Worm (Caenorhabditis elegans) whole organism, young adult: ENCODE data around the gene cnc-2.

ENCODE experiments used
- B0019.2 ChIP-seq: fragments of 200-800 bp; sonication (Bioruptor generic); conservative IDR thresholded peaks from 2 replicates; pipeline ENCODE4 v1.3.6; 2022; ENCODE audit warnings: missing genetic modification reagents, missing genetic modification characterization, missing compliant biosample characterization
- B0336.3 ChIP-seq: fragments of 200-800 bp; sonication (Bioruptor generic); IDR thresholded peaks from 2 replicates; pipeline ENCODE4 v1.3.6; 2022; ENCODE audit warnings: missing genetic modification characterization, missing compliant biosample characterization
- F49E8.2 ChIP-seq: sonication (generic microtip); optimal IDR thresholded peaks from 3 replicates; lab custom pipeline; 2017; ENCODE audit warnings: missing genetic modification characterization, mild to moderate bottlenecking, missing compliant biosample characterization, antibody characterized with exemption, moderate library complexity; ENCODE audit not compliant: insufficient read depth
- F52B5.7 ChIP-seq: sonication (generic microtip); optimal IDR thresholded peaks from 2 replicates; lab custom pipeline; 2016; ENCODE audit warnings: mild to moderate bottlenecking, missing genetic modification characterization, missing compliant biosample characterization
- F57A8.1 ChIP-seq: fragments of 200-800 bp; sonication (Bioruptor generic); optimal IDR thresholded peaks from 2 replicates; lab custom pipeline; 2018; ENCODE audit warnings: mild to moderate bottlenecking, missing genetic modification characterization, moderate library complexity, missing compliant biosample characterization
- K11D2.4 ChIP-seq: fragments of 200-800 bp; sonication (Bioruptor generic); IDR thresholded peaks from 2 replicates; pipeline ENCODE4 v1.3.6; 2022; ENCODE audit warnings: missing genetic modification reagents, missing genetic modification characterization, missing compliant biosample characterization
- Y53F4B.3 ChIP-seq: fragments of 200-800 bp; sonication (Bioruptor generic); IDR thresholded peaks from 2 replicates; pipeline ENCODE4 v1.3.6; 2022; ENCODE audit warnings: missing genetic modification reagents, missing genetic modification characterization, missing compliant biosample characterization
- Y56A3A.18 ChIP-seq: fragments of 200-800 bp; sonication (Bioruptor generic); IDR thresholded peaks from 2 replicates; pipeline ENCODE4 v1.3.6; 2022; ENCODE audit warnings: missing genetic modification reagents, missing genetic modification characterization, missing compliant biosample characterization
- aptf-3 ChIP-seq: fragments of 200-800 bp; sonication (Bioruptor generic); IDR thresholded peaks from 2 replicates; pipeline ENCODE4 v1.3.6; 2022; ENCODE audit warnings: missing genetic modification characterization, missing compliant biosample characterization
- atf-7 ChIP-seq: sonication (generic microtip); optimal IDR thresholded peaks from 2 replicates; lab custom pipeline; 2017; ENCODE audit warnings: mild to moderate bottlenecking, missing genetic modification characterization, missing compliant biosample characterization
- attf-3 ChIP-seq: fragments of 200-800 bp; sonication (Bioruptor generic); conservative IDR thresholded peaks from 2 replicates; pipeline ENCODE4 v1.3.6; 2022; ENCODE audit warnings: missing genetic modification reagents, missing genetic modification characterization, missing compliant biosample characterization
- bed-1 ChIP-seq: fragments of 200-800 bp; sonication (Bioruptor generic); IDR thresholded peaks from 2 replicates; pipeline ENCODE4 v1.3.6; 2022; ENCODE audit warnings: missing genetic modification reagents, missing genetic modification characterization, missing compliant biosample characterization
- cebp-1 ChIP-seq, 2 experiments: fragments of 200-800 bp in 1 of 2; sonication (Bioruptor generic) in 1 of 2; sonication (generic microtip) in 1 of 2; IDR thresholded peaks in 1 of 2; optimal IDR thresholded peaks in 1 of 2; 2 replicates each; pipeline versions ENCODE4 v1.3.6 to Lab custom; 2017 to 2022; ENCODE audit warnings: missing compliant biosample characterization in 2 of 2, missing genetic modification characterization in 2 of 2, mild to moderate bottlenecking in 1 of 2, missing genetic modification reagents in 1 of 2, moderate library complexity in 1 of 2
- cebp-2 ChIP-seq: fragments of 200-800 bp; sonication (Bioruptor generic); IDR thresholded peaks from 2 replicates; pipeline ENCODE4 v1.3.6; 2022; ENCODE audit warnings: missing genetic modification characterization, missing compliant biosample characterization
- ceh-40 ChIP-seq: fragments of 200-800 bp; sonication (Bioruptor generic); IDR thresholded peaks from 2 replicates; pipeline ENCODE4 v1.3.6; 2022; ENCODE audit warnings: missing genetic modification characterization, missing compliant biosample characterization
- dpl-1 ChIP-seq: fragments of 150-350 bp; optimal IDR thresholded peaks from 2 replicates; lab custom pipeline; 2014; ENCODE audit warnings: missing biosample characterization, missing genetic modification reagents, missing genetic modification characterization
- him-1 ChIP-seq: sonication (generic microtip); optimal IDR thresholded peaks from 2 replicates; lab custom pipeline; 2016; ENCODE audit warnings: missing genotype, missing genetic modification reagents, missing genetic modification characterization, missing compliant biosample characterization
- hlh-26 ChIP-seq: fragments of 200-800 bp; sonication (Bioruptor generic); conservative IDR thresholded peaks from 2 replicates; pipeline ENCODE4 v1.3.6; 2022; ENCODE audit warnings: missing genetic modification reagents, missing genetic modification characterization, missing compliant biosample characterization
- hmg-1.2 ChIP-seq: fragments of 200-800 bp; sonication (Bioruptor generic); IDR thresholded peaks from 2 replicates; pipeline ENCODE4 v1.3.6; 2022; ENCODE audit warnings: missing genetic modification reagents, missing genetic modification characterization, missing compliant biosample characterization
- hrde-1 ChIP-seq: sonication (generic microtip); optimal IDR thresholded peaks from 2 replicates; lab custom pipeline; 2016; ENCODE audit warnings: missing genetic modification characterization, mild to moderate bottlenecking, missing compliant biosample characterization, moderate library complexity, missing genotype, missing genetic modification reagents, borderline replicate concordance
- let-526 ChIP-seq: fragments of 200-800 bp; sonication (Bioruptor generic); IDR thresholded peaks from 2 replicates; pipeline ENCODE4 v1.3.6; 2022; ENCODE audit warnings: missing genetic modification reagents, missing genetic modification characterization, missing compliant biosample characterization
- madf-8 ChIP-seq: fragments of 200-800 bp; sonication (Bioruptor generic); conservative IDR thresholded peaks from 2 replicates; pipeline ENCODE4 v1.3.6; 2022; ENCODE audit warnings: missing genetic modification reagents, missing genetic modification characterization, missing compliant biosample characterization
- mxl-1 ChIP-seq: sonication (generic microtip); optimal IDR thresholded peaks from 2 replicates; lab custom pipeline; 2016; ENCODE audit warnings: missing genetic modification characterization, missing compliant biosample characterization
- nfya-1 ChIP-seq: sonication (generic microtip); optimal IDR thresholded peaks from 2 replicates; lab custom pipeline; 2017; ENCODE audit warnings: antibody characterized with exemption, missing compliant biosample characterization, missing genetic modification characterization, borderline replicate concordance; ENCODE audit not compliant: insufficient read depth
- nfyb-1 ChIP-seq: fragments of 200-800 bp; sonication (Bioruptor generic); IDR thresholded peaks from 2 replicates; pipeline ENCODE4 v1.3.6; 2022; ENCODE audit warnings: missing genetic modification reagents, missing genetic modification characterization, missing compliant biosample characterization
- nhr-120 ChIP-seq: fragments of 200-800 bp; sonication (Bioruptor generic); IDR thresholded peaks from 2 replicates; pipeline ENCODE4 v1.3.6; 2022; ENCODE audit warnings: missing genetic modification characterization, missing compliant biosample characterization
- pbrm-1 ChIP-seq: fragments of 200-800 bp; sonication (Bioruptor generic); IDR thresholded peaks from 2 replicates; pipeline ENCODE4 v1.3.6; 2022; ENCODE audit warnings: missing genetic modification reagents, missing genetic modification characterization, missing compliant biosample characterization
- rcor-1 ChIP-seq: fragments of 200-800 bp; sonication (Bioruptor generic); IDR thresholded peaks from 2 replicates; pipeline ENCODE4 v1.3.6; 2022; ENCODE audit warnings: missing genetic modification reagents, missing genetic modification characterization, missing compliant biosample characterization
- sdz-38 ChIP-seq: sonication (generic microtip); optimal IDR thresholded peaks from 2 replicates; lab custom pipeline; 2016; ENCODE audit warnings: missing genotype, missing genetic modification characterization, missing compliant biosample characterization
- sptf-2 ChIP-seq: fragments of 200-800 bp; sonication (Bioruptor generic); optimal IDR thresholded peaks from 2 replicates; lab custom pipeline; 2018; ENCODE audit warnings: mild to moderate bottlenecking, missing genetic modification characterization, missing compliant biosample characterization
- tbx-9 ChIP-seq: sonication (generic microtip); optimal IDR thresholded peaks from 2 replicates; lab custom pipeline; 2016; ENCODE audit warnings: borderline replicate concordance, missing genetic modification characterization, inconsistent platforms, missing compliant biosample characterization
- zim-3 ChIP-seq: sonication (generic microtip); optimal IDR thresholded peaks from 2 replicates; lab custom pipeline; 2017; ENCODE audit warnings: mild to moderate bottlenecking, missing genetic modification characterization, moderate library complexity, missing compliant biosample characterization
- ztf-25 ChIP-seq: fragments of 200-800 bp; sonication (Bioruptor generic); IDR thresholded peaks from 2 replicates; pipeline ENCODE4 v1.3.6; 2022; ENCODE audit warnings: missing genetic modification reagents, missing genetic modification characterization, missing compliant biosample characterization

Gene cnc-2

ce11 chrV:1454762-1455161 lies 4.8 kb upstream of the cnc-2 start, which contains the start of gene chil-14:
Gene chil-14, plus strand, starts transcription at chrV:1455062.
- TF ChIP-seq madf-8 (GFP tag; lab: Robert Waterston, UW) (no peak), hmg-1.2 (no peak)

ce11 chrV:1451334-1451733 lies 1.4 kb upstream of the cnc-2 start, which contains the start of gene srj-23:
Gene srj-23, plus strand, starts transcription at chrV:1451634.
- TF ChIP-seq him-1 (tag; lab: Kevin White, UChicago) (no peak), atf-7 (tag; lab: Kevin White, UChicago) (no peak), F49E8.2 (tag; lab: Kevin White, UChicago) (no peak), let-526 (GFP tag; lab: Robert Waterston, UW) (no peak), rcor-1 (no peak), attf-3 (GFP tag; lab: Robert Waterston, UW) (no peak), sdz-38 (tag; lab: Kevin White, UChicago) (no peak), B0336.3 (no peak)

ce11 chrV:1447724-1448123 lies 2.3 kb downstream of the cnc-2 start, which contains the start of gene cnc-3:
Gene cnc-3, plus strand, starts transcription at chrV:1448004.
- TF ChIP-seq F57A8.1 (GFP tag; lab: Kevin White, UChicago), result no peak
- 0 out of 2 replicates have a peak, but pooled peaks have one; percentile 45 for TF ChIP-seq nfyb-1 (GFP tag; lab: Robert Waterston, UW)

- TF ChIP-seq Y53F4B.3 (GFP tag; lab: Robert Waterston, UW), result no peak
- no peak for TF ChIP-seq bed-1 (GFP tag; lab: Robert Waterston, UW)
- TF ChIP-seq pbrm-1 (GFP tag; lab: Robert Waterston, UW), result no peak
- TF ChIP-seq nfya-1, result no peak
- TF ChIP-seq hrde-1 (tag; lab: Kevin White, UChicago), result no peak
- no peak for TF ChIP-seq K11D2.4 (GFP tag; lab: Robert Waterston, UW)
- TF ChIP-seq dpl-1, result no peak
- TF ChIP-seq mxl-1 (tag; lab: Kevin White, UChicago), result no peak
- TF ChIP-seq B0019.2 (GFP tag; lab: Robert Waterston, UW), result no peak
Measured at ce11 chrV:1447079-1447478, 2.9 kb downstream of the cnc-2 start, which contains the start of gene cnc-4. Gene cnc-4, plus strand, starts transcription at chrV:1447195.

ce11 chrV:1445081-1445480 lies 4.9 kb downstream of the cnc-2 start, which contains the start of gene cnc-5:
Gene cnc-5, plus strand, starts transcription at chrV:1445381.
- TF ChIP-seq cebp-2 (no peak), ceh-40 (GFP tag; lab: Robert Waterston, UW) (no peak), sptf-2 (GFP tag; lab: Kevin White, UChicago) (no peak), F52B5.7 (tag; lab: Kevin White, UChicago) (no peak), aptf-3 (no peak), attf-3 (GFP tag; lab: Robert Waterston, UW) (no peak), tbx-9 (tag; lab: Kevin White, UChicago) (no peak), nhr-120 (GFP tag; lab: Robert Waterston, UW) (no peak), zim-3 (tag; lab: Kevin White, UChicago) (no peak), Y56A3A.18 (GFP tag; lab: Robert Waterston, UW) (no peak), cebp-1 (GFP tag; IDR thresholded peaks at IDR 0.05; lab: Robert Waterston, UW) (no peak), cebp-1 (tag; optimal IDR thresholded peaks at IDR 0.05; lab: Kevin White, UChicago) (no peak), ztf-25 (GFP tag; lab: Robert Waterston, UW) (no peak), Y53F4B.3 (GFP tag; lab: Robert Waterston, UW) (no peak), hrde-1 (tag; lab: Kevin White, UChicago) (no peak), hlh-26 (GFP tag; lab: Robert Waterston, UW) (no peak)
